Worm (Caenorhabditis elegans): ENCODE data around the gene K10G6.5.

ce11 chrII:4000430-4000829, 13.4 kb downstream of the K10G6.5 start:
- TF ChIP-seq ztf-4 (tag; optimal IDR thresholded peaks at IDR 0.05) (no peak), nhr-25 (tag; optimal IDR thresholded peaks at IDR 0.05) (no peak), snpc-4 (tag; optimal IDR thresholded peaks at IDR 0.05) (no peak), ceh-28 (tag; optimal IDR thresholded peaks at IDR 0.05) (no peak), lin-39 (tag; optimal IDR thresholded peaks at IDR 0.05) (no peak), pqm-1 (tag; optimal IDR thresholded peaks at IDR 0.05) (no peak)
